Worm (Caenorhabditis elegans) whole organism, L2 larva: ENCODE results near the gene Y38C1AA.6.

ENCODE experiments used
- C34F6.9 ChIP-seq: fragments of 150-350 bp; optimal IDR thresholded peaks from 2 replicates; lab custom pipeline; 2014; ENCODE audit warnings: missing biosample characterization, missing genetic modification characterization
- F13H6.1 ChIP-seq: sonication (generic microtip); optimal IDR thresholded peaks from 2 replicates; lab custom pipeline; 2016; ENCODE audit warnings: missing genetic modification characterization, missing compliant biosample characterization
- Y55F3AM.14 ChIP-seq: fragments of 200-800 bp; sonication (Bioruptor generic); optimal IDR thresholded peaks from 2 replicates; lab custom pipeline; 2018; ENCODE audit warnings: mild to moderate bottlenecking, missing genetic modification characterization, missing compliant biosample characterization
- ama-1 ChIP-seq: fragments of 150-350 bp; optimal IDR thresholded peaks from 2 replicates; lab custom pipeline; 2018; ENCODE audit warnings: inconsistent platforms
- blmp-1 ChIP-seq: sonication (generic microtip); optimal IDR thresholded peaks from 2 replicates; lab custom pipeline; 2017; ENCODE audit warnings: missing genetic modification characterization, mild to moderate bottlenecking, missing compliant biosample characterization, antibody characterized with exemption, moderate library complexity; ENCODE audit not compliant: insufficient read depth
- ceh-82 ChIP-seq: fragments of 150-350 bp; optimal IDR thresholded peaks from 2 replicates; lab custom pipeline; 2014; ENCODE audit warnings: missing biosample characterization, missing genetic modification characterization
- crh-2 ChIP-seq: sonication (generic microtip); optimal IDR thresholded peaks from 2 replicates; lab custom pipeline; 2017; ENCODE audit warnings: missing biosample characterization, missing genetic modification characterization
- egl-27 ChIP-seq: sonication (generic microtip); optimal IDR thresholded peaks from 3 replicates; lab custom pipeline; 2017; ENCODE audit warnings: missing biosample characterization, missing genetic modification reagents, missing genetic modification characterization
- elt-1 ChIP-seq: fragments of 150-350 bp; optimal IDR thresholded peaks from 2 replicates; lab custom pipeline; 2014; ENCODE audit warnings: missing biosample characterization, missing genetic modification characterization
- elt-3 ChIP-seq: sonication (generic microtip); optimal IDR thresholded peaks from 2 replicates; lab custom pipeline; 2017; ENCODE audit warnings: missing biosample characterization, missing genetic modification characterization
- fos-1 ChIP-seq: fragments of 150-350 bp; optimal IDR thresholded peaks from 2 replicates; lab custom pipeline; 2014; ENCODE audit warnings: missing biosample characterization, missing genetic modification characterization
- gmeb-1 ChIP-seq: fragments of 150-350 bp; optimal IDR thresholded peaks from 2 replicates; lab custom pipeline; 2014; ENCODE audit warnings: missing biosample characterization, missing genetic modification characterization
- lin-11 ChIP-seq: fragments of 150-350 bp; sonication (generic microtip); optimal IDR thresholded peaks from 2 replicates; lab custom pipeline; 2014; ENCODE audit warnings: missing biosample characterization, missing genetic modification characterization, inconsistent platforms, mixed read lengths
- lin-13 ChIP-seq: fragments of 150-350 bp; optimal IDR thresholded peaks from 2 replicates; lab custom pipeline; 2014; ENCODE audit warnings: missing biosample characterization, missing genetic modification reagents, missing genetic modification characterization
- lsy-2 ChIP-seq, 2 experiments: fragments of 150-350 bp in 1 of 2; sonication (generic microtip) in 1 of 2; optimal IDR thresholded peaks; 2 replicates each; lab custom pipeline; 2014 to 2017; ENCODE audit warnings: missing biosample characterization in 2 of 2, missing genetic modification characterization in 2 of 2
- mab-5 ChIP-seq: fragments of 150-350 bp; optimal IDR thresholded peaks from 2 replicates; lab custom pipeline; 2014; ENCODE audit warnings: missing biosample characterization, missing genetic modification characterization
- mdl-1 ChIP-seq, 2 experiments: fragments of 150-350 bp in 1 of 2; sonication (generic microtip) in 1 of 2; optimal IDR thresholded peaks; 2 replicates each; lab custom pipeline; 2017; ENCODE audit warnings: missing biosample characterization in 2 of 2, missing genetic modification characterization in 2 of 2
- nhr-10 ChIP-seq: sonication (generic microtip); optimal IDR thresholded peaks from 2 replicates; lab custom pipeline; 2017; ENCODE audit warnings: missing biosample characterization, missing genetic modification characterization
- nhr-11 ChIP-seq: fragments of 150-350 bp; optimal IDR thresholded peaks from 2 replicates; lab custom pipeline; 2014; ENCODE audit warnings: missing biosample characterization, missing genetic modification characterization
- nhr-12 ChIP-seq: fragments of 150-350 bp; optimal IDR thresholded peaks from 2 replicates; lab custom pipeline; 2014; ENCODE audit warnings: missing biosample characterization, missing genetic modification characterization
- nhr-129 ChIP-seq: fragments of 150-350 bp; optimal IDR thresholded peaks from 2 replicates; lab custom pipeline; 2014; ENCODE audit warnings: missing biosample characterization, missing genetic modification characterization
- nhr-21 ChIP-seq: fragments of 150-350 bp; optimal IDR thresholded peaks from 2 replicates; lab custom pipeline; 2014; ENCODE audit warnings: missing biosample characterization, missing genetic modification characterization
- nhr-237 ChIP-seq: fragments of 150-350 bp; optimal IDR thresholded peaks from 2 replicates; lab custom pipeline; 2014; ENCODE audit warnings: missing biosample characterization, missing genetic modification characterization
- nhr-6 ChIP-seq: fragments of 150-350 bp; optimal IDR thresholded peaks from 2 replicates; lab custom pipeline; 2014; ENCODE audit warnings: missing biosample characterization, missing genetic modification characterization
- sem-4 ChIP-seq: fragments of 150-350 bp; optimal IDR thresholded peaks from 2 replicates; lab custom pipeline; 2014; ENCODE audit warnings: missing biosample characterization, missing genetic modification reagents, missing genetic modification characterization
- sma-3 ChIP-seq: sonication (generic microtip); optimal IDR thresholded peaks from 2 replicates; lab custom pipeline; 2016; ENCODE audit warnings: missing genetic modification reagents, missing genetic modification characterization, missing compliant biosample characterization
- sma-9 ChIP-seq, 2 experiments: fragments of 150-350 bp in 1 of 2; sonication (generic microtip) in 1 of 2; optimal IDR thresholded peaks; 2 replicates each; lab custom pipeline; 2014 to 2016; ENCODE audit warnings: missing genetic modification characterization in 2 of 2, mild to moderate bottlenecking in 1 of 2, missing biosample characterization in 1 of 2, missing compliant biosample characterization in 1 of 2, missing genetic modification reagents in 1 of 2, moderate library complexity in 1 of 2
- snpc-4 ChIP-seq: fragments of 150-350 bp; optimal IDR thresholded peaks from 2 replicates; lab custom pipeline; 2014; ENCODE audit warnings: missing biosample characterization, missing genetic modification characterization
- unc-39 ChIP-seq: fragments of 150-350 bp; optimal IDR thresholded peaks from 2 replicates; lab custom pipeline; 2014; ENCODE audit warnings: missing biosample characterization, missing genetic modification characterization
- unc-55 ChIP-seq: fragments of 150-350 bp; sonication (generic microtip); optimal IDR thresholded peaks from 3 replicates; lab custom pipeline; 2014; ENCODE audit warnings: missing biosample characterization, missing genetic modification reagents, missing genetic modification characterization
- zag-1 ChIP-seq: fragments of 150-350 bp; optimal IDR thresholded peaks from 2 replicates; lab custom pipeline; 2014; ENCODE audit warnings: missing biosample characterization, missing genetic modification characterization
- ztf-1 ChIP-seq: fragments of 200-800 bp; sonication (Bioruptor generic); conservative IDR thresholded peaks from 2 replicates; pipeline ENCODE4 v1.3.6; 2022; ENCODE audit warnings: missing genetic modification characterization, missing compliant biosample characterization
- ztf-4 ChIP-seq: fragments of 150-350 bp; optimal IDR thresholded peaks from 2 replicates; lab custom pipeline; 2014; ENCODE audit warnings: missing biosample characterization, missing genetic modification characterization

Gene Y38C1AA.6

ce11 chrIV:125881-126781 lies 36.5 kb upstream of the Y38C1AA.6 start, which contains the start of the genes grld-1 and cox-6C:
TSS of gene grld-1 (minus strand) at chrIV:125931.
TSS of gene cox-6C (plus strand) at chrIV:126731.
- TF ChIP-seq sma-9 (GFP tag; optimal IDR thresholded peaks at IDR 0.05; lab: Kevin White, UChicago) (peak; percentile 25), sma-9 (tag; optimal IDR thresholded peaks at IDR 0.05; lab: Kevin White, UChicago) (no peak), blmp-1 (tag; lab: Kevin White, UChicago) (no peak), elt-1 (tag; lab: Kevin White, UChicago) (no peak), zag-1 (tag; lab: Kevin White, UChicago) (peak; percentile 19), elt-3 (no peak), crh-2 (tag; lab: Kevin White, UChicago) (peak; percentile 53), F13H6.1 (peak; percentile 64), lin-13 (GFP tag; lab: Kevin White, UChicago) (peak; percentile 71), gmeb-1 (peak; percentile 53), C34F6.9 (tag; lab: Kevin White, UChicago) (peak; percentile 67), snpc-4 (tag; lab: Kevin White, UChicago) (no peak), sma-3 (GFP tag; lab: Kevin White, UChicago) (peak; percentile 51), nhr-11 (tag; lab: Kevin White, UChicago) (no peak), fos-1 (peak; percentile 34), lsy-2 (tag; optimal IDR thresholded peaks at IDR 0.05; lab: Kevin White, UChicago) (peak; percentile 86 to 97), mdl-1 (tag; optimal IDR thresholded peaks at IDR 0.05; lab: Kevin White, UChicago) (peak in 1 of 2 experiments; percentile 14), nhr-21 (tag; lab: Kevin White, UChicago) (peak; percentile 9), lin-11 (tag; lab: Kevin White, UChicago) (peak; percentile 25), nhr-129 (tag; lab: Kevin White, UChicago) (peak; percentile 58), unc-55 (GFP tag; lab: Kevin White, UChicago) (peak; percentile 78), mab-5 (tag; lab: Kevin White, UChicago) (no peak), ceh-82 (tag; lab: Kevin White, UChicago) (no peak), nhr-6 (peak; percentile 5), egl-27 (tag; lab: Kevin White, UChicago) (peak; percentile 1)

DNA sequence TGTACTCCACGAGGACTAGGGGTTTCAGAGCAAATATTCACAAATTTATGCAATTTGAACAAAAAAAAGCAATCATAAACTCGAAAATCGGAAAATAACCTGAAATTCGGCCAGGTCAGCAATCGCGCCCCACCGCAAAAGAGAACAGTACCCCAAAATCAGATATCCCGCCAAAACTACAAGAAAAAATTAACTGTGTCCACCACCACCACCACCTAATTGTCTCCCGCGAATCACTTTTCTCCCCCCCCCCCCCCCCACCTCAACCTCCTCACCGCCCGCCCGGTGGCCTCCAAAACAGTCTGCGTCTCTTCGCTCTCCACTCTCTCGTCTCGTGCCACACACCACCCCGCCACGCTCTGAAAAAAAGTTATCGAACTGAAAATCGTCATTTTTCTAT lies 34.1 kb upstream of the Y38C1AA.6 start:
- TF ChIP-seq lsy-2 (tag; optimal IDR thresholded peaks at IDR 0.05; lab: Kevin White, UChicago) (no peak), ceh-82 (tag; lab: Kevin White, UChicago) (no peak), C34F6.9 (tag; lab: Kevin White, UChicago) (no peak), nhr-21 (tag; lab: Kevin White, UChicago) (no peak), nhr-237 (tag; lab: Kevin White, UChicago) (no peak), lin-11 (tag; lab: Kevin White, UChicago) (no peak), ama-1 (lab: Kevin White, UChicago) (no peak), F13H6.1 (no peak)

DNA sequence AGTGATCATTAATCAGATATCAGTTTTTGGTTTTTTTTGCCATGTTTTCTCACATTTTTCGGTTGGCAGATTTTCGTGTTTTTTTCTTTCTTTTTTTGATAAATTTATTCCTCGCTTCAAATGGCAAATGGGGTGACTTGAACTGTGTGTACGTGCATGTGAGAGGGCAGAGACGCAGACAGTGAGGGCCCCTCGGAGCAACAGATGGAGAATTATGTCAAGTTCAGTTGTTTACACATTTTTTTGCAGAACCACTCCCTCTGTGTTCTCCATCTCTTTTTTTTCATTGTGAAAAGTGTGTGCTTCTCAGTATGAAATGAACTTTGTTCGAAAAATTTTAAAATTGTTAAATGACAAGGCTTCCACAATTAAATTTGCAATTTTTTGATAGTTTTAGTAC lies 32.5 kb upstream of the Y38C1AA.6 start:
- TF ChIP-seq crh-2 (tag; lab: Kevin White, UChicago): no peak
- TF ChIP-seq lsy-2 (tag; optimal IDR thresholded peaks at IDR 0.05; lab: Kevin White, UChicago): peak in 1 of 2 experiments; percentile 0
- TF ChIP-seq C34F6.9 (tag; lab: Kevin White, UChicago): peak; percentile 6
- no peak for TF ChIP-seq nhr-11 (tag; lab: Kevin White, UChicago)

- TF ChIP-seq sma-9 (GFP tag; optimal IDR thresholded peaks at IDR 0.05; lab: Kevin White, UChicago) (peak; percentile 45), sma-9 (tag; optimal IDR thresholded peaks at IDR 0.05; lab: Kevin White, UChicago) (no peak), Y55F3AM.14 (GFP tag; lab: Kevin White, UChicago) (no peak), egl-27 (tag; lab: Kevin White, UChicago) (no peak), nhr-129 (tag; lab: Kevin White, UChicago) (peak; percentile 50), F13H6.1 (peak; percentile 6), unc-39 (tag; lab: Kevin White, UChicago) (no peak), ama-1 (lab: Kevin White, UChicago) (no peak), snpc-4 (tag; lab: Kevin White, UChicago) (no peak), lsy-2 (tag; optimal IDR thresholded peaks at IDR 0.05; lab: Kevin White, UChicago) (peak in 1 of 2 experiments; percentile 51), C34F6.9 (tag; lab: Kevin White, UChicago) (peak; percentile 57), mdl-1 (tag; optimal IDR thresholded peaks at IDR 0.05; lab: Kevin White, UChicago) (peak; percentile 69 to 77), ztf-1 (GFP tag; lab: Robert Waterston, UW) (no peak), sem-4 (tag; lab: Kevin White, UChicago) (no peak), unc-55 (GFP tag; lab: Kevin White, UChicago) (peak; percentile 63), ztf-4 (tag; lab: Kevin White, UChicago) (no peak), nhr-10 (no peak), nhr-12 (tag; lab: Kevin White, UChicago) (no peak)
Observed at ce11 chrIV:132095-132494, 30.5 kb upstream of the Y38C1AA.6 start, which contains the start of gene daf-1. TSS of gene daf-1 (plus strand) at chrIV:132416.
